Worm (Caenorhabditis elegans): ENCODE data around the gene rpl-6.
A peak's percentile ranks its signal among the peaks of the same experiment; 100 is the strongest.

The rpl-6 gene

ce11 chrIII:7207903-7208497 is at the start of gene rpl-6:
TSS of gene rpl-6 (plus strand) at chrIII:7208447.
- TF ChIP-seq ceh-44 (GFP tag; IDR thresholded peaks at IDR 0.05) (0 out of 2 replicates have a peak, but pooled peaks have one; percentile 32), nhr-77 (tag; optimal IDR thresholded peaks at IDR 0.05) (peak; percentile 95), dve-1 (tag; optimal IDR thresholded peaks at IDR 0.05; ENCODE audit: insufficient read depth) (peak; percentile 86), pqm-1 (tag; optimal IDR thresholded peaks at IDR 0.05) (no peak), vab-7 (GFP tag; IDR thresholded peaks at IDR 0.05) (no peak), rbr-2 (tag; optimal IDR thresholded peaks at IDR 0.05) (peak; percentile 79), ceh-28 (tag; optimal IDR thresholded peaks at IDR 0.05) (no peak), set-16 (GFP tag; IDR thresholded peaks at IDR 0.05) (no peak), unc-39 (tag; optimal IDR thresholded peaks at IDR 0.05) (no peak), zfp-2 (tag; optimal IDR thresholded peaks at IDR 0.05) (peak; percentile 81), nhr-28 (tag; optimal IDR thresholded peaks at IDR 0.05) (peak; percentile 88), F44E2.7 (GFP tag; IDR thresholded peaks at IDR 0.05) (no peak), hmg-1.1 (GFP tag; IDR thresholded peaks at IDR 0.05) (peak; percentile 78), lim-7 (GFP tag; IDR thresholded peaks at IDR 0.05) (0 out of 2 replicates have a peak, but pooled peaks have one; percentile 17), ceh-62 (tag; optimal IDR thresholded peaks at IDR 0.05) (no peak), D1046.2 (GFP tag; IDR thresholded peaks at IDR 0.05) (peak; percentile 99), snpc-4 (tag; optimal IDR thresholded peaks at IDR 0.05) (peak; percentile 25), Y75B8A.6 (GFP tag; IDR thresholded peaks at IDR 0.05) (no peak), mes-2 (tag; optimal IDR thresholded peaks at IDR 0.05; ENCODE audit: poor library complexity, severe bottlenecking) (peak; percentile 91), unc-130 (GFP tag; optimal IDR thresholded peaks at IDR 0.05) (peak; percentile 41), ZK337.2 (GFP tag; IDR thresholded peaks at IDR 0.05) (no peak), nhr-10 (tag; optimal IDR thresholded peaks at IDR 0.05) (no peak), tra-1 (GFP tag; IDR thresholded peaks at IDR 0.05) (peak; percentile 20; the same call in 1 of the 2 replicates), cey-2 (tag; optimal IDR thresholded peaks at IDR 0.05; ENCODE audit: borderline replicate concordance, insufficient read depth) (no peak), egl-27 (tag; optimal IDR thresholded peaks at IDR 0.05) (peak; percentile 23), daf-16 (GFP tag; optimal IDR thresholded peaks at IDR 0.05) (no peak), daf-16 (tag; optimal IDR thresholded peaks at IDR 0.05) (peak; percentile 85), Y105C5A.15 (GFP tag; IDR thresholded peaks at IDR 0.05) (no peak), fos-1 (tag; optimal IDR thresholded peaks at IDR 0.05) (no peak), zip-2 (tag; optimal IDR thresholded peaks at IDR 0.05) (peak; percentile 38), ztf-11 (tag; optimal IDR thresholded peaks at IDR 0.05) (no peak), F49E8.2 (tag; optimal IDR thresholded peaks at IDR 0.05; ENCODE audit: borderline replicate concordance) (no peak), pha-4 (GFP tag; IDR thresholded peaks at IDR 0.05) (peak; percentile 24; the same call in 1 of the 2 replicates), pha-4 (tag; optimal IDR thresholded peaks at IDR 0.05) (peak; percentile 86), fkh-10 (GFP tag; optimal IDR thresholded peaks at IDR 0.05) (peak; percentile 77), daf-12 (tag; optimal IDR thresholded peaks at IDR 0.05) (no peak), R02D3.7 (tag; optimal IDR thresholded peaks at IDR 0.05) (no peak), T20F7.1 (GFP tag; optimal IDR thresholded peaks at IDR 0.05) (peak; percentile 87), T26A8.4 (GFP tag; IDR thresholded peaks at IDR 0.05) (peak; percentile 76), dmd-9 (GFP tag; IDR thresholded peaks at IDR 0.05) (peak; percentile 85), Y5F2A.4 (GFP tag; optimal IDR thresholded peaks at IDR 0.05) (no peak), nhr-102 (tag; optimal IDR thresholded peaks at IDR 0.05) (peak; percentile 82), duxl-1 (tag; optimal IDR thresholded peaks at IDR 0.05; ENCODE audit: poor library complexity) (peak; percentile 64), Y48G9A.11 (GFP tag; IDR thresholded peaks at IDR 0.05) (no peak), nhr-42 (GFP tag; IDR thresholded peaks at IDR 0.05) (no peak), ces-1 (GFP tag; optimal IDR thresholded peaks at IDR 0.05) (no peak), ztf-7 (tag; optimal IDR thresholded peaks at IDR 0.05) (peak; percentile 19), zip-11 (GFP tag; IDR thresholded peaks at IDR 0.05) (no peak), nhr-11 (tag; optimal IDR thresholded peaks at IDR 0.05) (peak; percentile 87), ama-1 (optimal IDR thresholded peaks at IDR 0.05) (peak; percentile 33), dpl-1 (GFP tag; optimal IDR thresholded peaks at IDR 0.05) (peak; percentile 88), nhr-6 (tag; optimal IDR thresholded peaks at IDR 0.05) (peak; percentile 90)
